Worm (Caenorhabditis elegans) whole organism, L3 larva: ENCODE data around the gene bath-29.

Experiments used
- R02D3.7 ChIP-seq: fragments of 150-350 bp; optimal IDR thresholded peaks from 2 replicates; lab custom pipeline; 2014; ENCODE audit warnings: missing biosample characterization, missing genetic modification characterization
- ZK546.5 ChIP-seq: sonication (generic microtip); optimal IDR thresholded peaks from 2 replicates; lab custom pipeline; 2017; ENCODE audit warnings: missing biosample characterization, missing genetic modification characterization
- aly-2 ChIP-seq: fragments of 150-350 bp; optimal IDR thresholded peaks from 2 replicates; lab custom pipeline; 2014; ENCODE audit warnings: missing biosample characterization, missing genetic modification characterization
- ceh-16 ChIP-seq: sonication (generic microtip); optimal IDR thresholded peaks from 2 replicates; lab custom pipeline; 2017; ENCODE audit warnings: missing biosample characterization, missing genetic modification characterization
- ceh-28 ChIP-seq: fragments of 150-350 bp; optimal IDR thresholded peaks from 2 replicates; lab custom pipeline; 2014; ENCODE audit warnings: missing biosample characterization, missing genetic modification reagents, missing genetic modification characterization
- ceh-82 ChIP-seq: fragments of 150-350 bp; optimal IDR thresholded peaks from 2 replicates; lab custom pipeline; 2014; ENCODE audit warnings: missing biosample characterization, missing genetic modification characterization
- daf-12 ChIP-seq: fragments of 150-350 bp; optimal IDR thresholded peaks from 2 replicates; lab custom pipeline; 2014; ENCODE audit warnings: missing biosample characterization, missing genetic modification reagents, missing genetic modification characterization
- egl-27 ChIP-seq: sonication (generic microtip); optimal IDR thresholded peaks from 4 replicates; lab custom pipeline; 2017; ENCODE audit warnings: missing biosample characterization, missing genetic modification reagents, missing genetic modification characterization
- egl-5 ChIP-seq: fragments of 150-350 bp; optimal IDR thresholded peaks from 2 replicates; lab custom pipeline; 2017; ENCODE audit warnings: missing biosample characterization, missing genetic modification reagents, missing genetic modification characterization, inconsistent platforms
- elt-1 ChIP-seq: fragments of 150-350 bp; optimal IDR thresholded peaks from 2 replicates; lab custom pipeline; 2014; ENCODE audit warnings: missing biosample characterization, missing genetic modification characterization
- elt-2 ChIP-seq: sonication (generic microtip); optimal IDR thresholded peaks from 2 replicates; lab custom pipeline; 2016; ENCODE audit warnings: missing genetic modification reagents, mild to moderate bottlenecking, missing genetic modification characterization, missing compliant biosample characterization
- elt-3 ChIP-seq, 3 experiments: fragments of 150-350 bp in 1 of 3; sonication (generic microtip) in 2 of 3; optimal IDR thresholded peaks; 2 replicates in 2 of 3; 4 replicates in 1 of 3; lab custom pipeline; 2014 to 2017; ENCODE audit warnings: missing biosample characterization in 3 of 3, missing genetic modification characterization in 3 of 3
- eor-1 ChIP-seq, 2 experiments: fragments of 150-350 bp; optimal IDR thresholded peaks; 2 replicates each; lab custom pipeline; 2014 to 2018; ENCODE audit warnings: missing biosample characterization in 2 of 2, missing genetic modification characterization in 2 of 2
- fkh-10 ChIP-seq: sonication (generic microtip); optimal IDR thresholded peaks from 2 replicates; lab custom pipeline; 2017; ENCODE audit warnings: missing biosample characterization, missing genetic modification reagents, missing genetic modification characterization
- fos-1 ChIP-seq: fragments of 150-350 bp; optimal IDR thresholded peaks from 2 replicates; lab custom pipeline; 2014; ENCODE audit warnings: missing biosample characterization, missing genetic modification characterization
- hmg-11 ChIP-seq: sonication (generic microtip); optimal IDR thresholded peaks from 2 replicates; lab custom pipeline; 2016; ENCODE audit warnings: missing genetic modification characterization, missing compliant biosample characterization
- jun-1 ChIP-seq: fragments of 150-350 bp; optimal IDR thresholded peaks from 2 replicates; lab custom pipeline; 2014; ENCODE audit warnings: missing biosample characterization, missing genetic modification reagents, missing genetic modification characterization
- lin-15B ChIP-seq: fragments of 150-350 bp; optimal IDR thresholded peaks from 2 replicates; lab custom pipeline; 2014; ENCODE audit warnings: missing biosample characterization, missing genetic modification characterization
- lin-39 ChIP-seq: fragments of 150-350 bp; optimal IDR thresholded peaks from 2 replicates; lab custom pipeline; 2018; ENCODE audit warnings: missing biosample characterization, missing genetic modification reagents, missing genetic modification characterization
- mdl-1 ChIP-seq: fragments of 150-350 bp; optimal IDR thresholded peaks from 2 replicates; lab custom pipeline; 2014; ENCODE audit warnings: missing biosample characterization, missing genetic modification characterization
- nhr-11 ChIP-seq: fragments of 150-350 bp; optimal IDR thresholded peaks from 2 replicates; lab custom pipeline; 2014; ENCODE audit warnings: missing biosample characterization, missing genetic modification characterization
- nhr-12 ChIP-seq: fragments of 150-350 bp; optimal IDR thresholded peaks from 2 replicates; lab custom pipeline; 2014; ENCODE audit warnings: missing biosample characterization, missing genetic modification characterization
- nhr-23 ChIP-seq: fragments of 150-350 bp; optimal IDR thresholded peaks from 2 replicates; lab custom pipeline; 2014; ENCODE audit warnings: missing biosample characterization, missing genetic modification reagents, missing genetic modification characterization
- nhr-25 ChIP-seq: sonication (generic microtip); optimal IDR thresholded peaks from 2 replicates; lab custom pipeline; 2017; ENCODE audit warnings: missing biosample characterization, missing genetic modification characterization
- nhr-28 ChIP-seq: fragments of 150-350 bp; optimal IDR thresholded peaks from 2 replicates; lab custom pipeline; 2014; ENCODE audit warnings: missing biosample characterization, missing genetic modification characterization
- nhr-43 ChIP-seq: sonication (generic microtip); optimal IDR thresholded peaks from 2 replicates; lab custom pipeline; 2016; ENCODE audit warnings: mild to moderate bottlenecking, missing genetic modification characterization, missing compliant biosample characterization; ENCODE audit not compliant: poor library complexity, severe bottlenecking
- nhr-67 ChIP-seq: fragments of 150-350 bp; optimal IDR thresholded peaks from 2 replicates; lab custom pipeline; 2014; ENCODE audit warnings: missing biosample characterization, missing genetic modification characterization
- nhr-76 ChIP-seq: fragments of 150-350 bp; sonication (generic microtip); optimal IDR thresholded peaks from 5 replicates; lab custom pipeline; 2014; ENCODE audit warnings: missing biosample characterization, missing genetic modification characterization
- nhr-77 ChIP-seq: fragments of 150-350 bp; optimal IDR thresholded peaks from 2 replicates; lab custom pipeline; 2014; ENCODE audit warnings: missing biosample characterization, missing genetic modification characterization
- pha-4 ChIP-seq: fragments of 150-350 bp; optimal IDR thresholded peaks from 2 replicates; lab custom pipeline; 2014; ENCODE audit warnings: missing biosample characterization, missing genetic modification reagents, missing genetic modification characterization
- pqm-1 ChIP-seq: fragments of 150-350 bp; optimal IDR thresholded peaks from 2 replicates; lab custom pipeline; 2017; ENCODE audit warnings: missing biosample characterization, missing genetic modification characterization, inconsistent platforms
- sea-2 ChIP-seq: fragments of 150-350 bp; sonication (generic microtip); optimal IDR thresholded peaks from 4 replicates; lab custom pipeline; 2014; ENCODE audit warnings: missing biosample characterization, missing genetic modification reagents, missing genetic modification characterization
- snpc-4 ChIP-seq: fragments of 150-350 bp; optimal IDR thresholded peaks from 2 replicates; lab custom pipeline; 2014; ENCODE audit warnings: missing biosample characterization, missing genetic modification characterization
- tbx-2 ChIP-seq: sonication (generic microtip); optimal IDR thresholded peaks from 2 replicates; lab custom pipeline; 2016; ENCODE audit warnings: mild to moderate bottlenecking, missing genetic modification characterization, missing compliant biosample characterization
- unc-39 ChIP-seq: sonication (generic microtip); optimal IDR thresholded peaks from 4 replicates; lab custom pipeline; 2017; ENCODE audit warnings: missing biosample characterization, missing genetic modification characterization
- unc-62 ChIP-seq: fragments of 150-350 bp; sonication (generic microtip); optimal IDR thresholded peaks from 4 replicates; lab custom pipeline; 2014; ENCODE audit warnings: missing biosample characterization, missing genetic modification reagents, missing genetic modification characterization
- ztf-4 ChIP-seq: fragments of 150-350 bp; optimal IDR thresholded peaks from 2 replicates; lab custom pipeline; 2014; ENCODE audit warnings: missing biosample characterization, missing genetic modification characterization

Gene bath-29

ce11 chrII:3385736-3386135 is 37.4 kb downstream of the bath-29 start, which contains the start of gene T06D4.2:
Gene T06D4.2 (minus strand): TSS chrII:3385905.
- TF ChIP-seq elt-3 (tag; optimal IDR thresholded peaks at IDR 0.05; lab: Kevin White, UChicago) = no peak
- no peak for TF ChIP-seq snpc-4 (tag; lab: Kevin White, UChicago)
- TF ChIP-seq fkh-10 (GFP tag; lab: Kevin White, UChicago) = no peak
- TF ChIP-seq pha-4 (tag; lab: Kevin White, UChicago) = no peak
- TF ChIP-seq lin-15B = no peak
- no peak for TF ChIP-seq egl-27
- no peak for TF ChIP-seq fos-1 (tag; lab: Kevin White, UChicago)
- TF ChIP-seq mdl-1 (tag; lab: Kevin White, UChicago) = no peak
- no peak for TF ChIP-seq ztf-4 (tag; lab: Kevin White, UChicago)
- TF ChIP-seq egl-5 (tag; lab: Kevin White, UChicago) = no peak

DNA sequence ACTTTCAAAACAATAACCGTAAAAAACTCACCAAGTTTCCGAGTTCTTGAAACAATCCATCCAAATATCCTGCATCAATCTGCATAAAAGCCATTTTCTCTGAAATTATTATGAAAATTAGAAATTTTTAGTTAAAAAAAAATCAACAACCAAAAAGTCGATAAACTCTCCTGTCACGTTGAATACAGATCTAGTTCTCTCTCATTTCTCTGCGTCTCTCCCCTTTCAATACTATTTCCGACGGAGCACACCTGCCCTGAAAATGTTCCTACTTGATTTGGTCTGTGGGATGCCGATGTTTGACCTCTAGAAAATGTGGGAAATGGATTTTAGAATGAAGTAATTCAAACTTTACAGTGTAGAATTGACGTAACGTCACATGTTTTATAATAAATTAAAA is 39.1 kb downstream of the bath-29 start, which contains the start of gene T06D4.6:
Gene T06D4.6 (minus strand): TSS at position 101 of the 400 bp plus-strand sequence.
- TF ChIP-seq nhr-67 (no peak), R02D3.7 (tag; lab: Kevin White, UChicago) (no peak), unc-62 (no peak), fos-1 (tag; lab: Kevin White, UChicago) (no peak), lin-39 (tag; lab: Kevin White, UChicago) (no peak), nhr-77 (tag; lab: Kevin White, UChicago) (no peak), lin-15B (no peak), ceh-28 (tag; lab: Kevin White, UChicago) (no peak), nhr-23 (tag; lab: Kevin White, UChicago) (no peak), pqm-1 (no peak), nhr-28 (tag; lab: Kevin White, UChicago) (no peak), egl-5 (tag; lab: Kevin White, UChicago) (no peak), nhr-12 (no peak)

- TF ChIP-seq egl-5 (tag; lab: Kevin White, UChicago) (no peak), tbx-2 (tag; lab: Kevin White, UChicago) (no peak), ceh-28 (tag; lab: Kevin White, UChicago) (no peak), nhr-76 (tag; lab: Kevin White, UChicago) (no peak), ZK546.5 (no peak), eor-1 (tag; optimal IDR thresholded peaks at IDR 0.05; lab: Kevin White, UChicago) (no peak), R02D3.7 (tag; lab: Kevin White, UChicago) (no peak), jun-1 (tag; lab: Kevin White, UChicago) (no peak), elt-2 (tag; lab: Kevin White, UChicago) (no peak), unc-39 (no peak), lin-15B (no peak), nhr-28 (tag; lab: Kevin White, UChicago) (no peak), unc-62 (no peak), hmg-11 (no peak), nhr-43 (no peak), fkh-10 (GFP tag; lab: Kevin White, UChicago) (no peak), nhr-25 (tag; lab: Kevin White, UChicago) (no peak), ceh-82 (tag; lab: Kevin White, UChicago) (no peak)
Observed at ce11 chrII:3395484-3395883, 47.1 kb downstream of the bath-29 start, which contains the start of gene nep-20. Gene nep-20 (minus strand): TSS chrII:3395584.

DNA sequence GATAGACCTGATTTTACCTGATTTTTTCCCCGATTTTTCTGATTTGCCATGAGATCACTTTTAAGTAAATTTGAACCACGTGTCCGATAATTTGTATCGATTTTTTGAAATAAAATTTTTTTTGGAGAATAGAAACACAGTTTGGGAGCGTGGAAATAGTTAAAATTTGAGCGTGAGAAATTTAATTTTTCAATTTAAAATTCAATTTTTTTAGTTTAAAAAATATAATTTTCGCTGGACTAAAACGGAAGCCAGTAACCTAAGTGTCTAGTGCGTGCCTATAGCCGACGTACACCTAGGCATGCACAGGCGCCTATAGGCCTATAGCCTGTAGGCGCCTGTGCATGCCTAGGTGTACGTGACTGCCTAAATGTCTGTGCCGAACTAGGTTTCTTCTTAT is 50.9 kb downstream of the bath-29 start, which contains the start of gene nep-9:
Gene nep-9 (minus strand): TSS at position 101 of the 400 bp plus-strand sequence.
- no peak for TF ChIP-seq mdl-1 (tag; lab: Kevin White, UChicago)
- TF ChIP-seq nhr-77 (tag; lab: Kevin White, UChicago) = no peak
- no peak for TF ChIP-seq R02D3.7 (tag; lab: Kevin White, UChicago)
- TF ChIP-seq nhr-25 (tag; lab: Kevin White, UChicago) = no peak
- no peak for TF ChIP-seq aly-2 (tag; lab: Kevin White, UChicago)
- no peak for TF ChIP-seq nhr-11 (tag; lab: Kevin White, UChicago)

- no peak for TF ChIP-seq lin-15B
- no peak for TF ChIP-seq ceh-28 (tag; lab: Kevin White, UChicago)
- TF ChIP-seq lin-39 (tag; lab: Kevin White, UChicago) = no peak
- TF ChIP-seq ZK546.5 = no peak
- TF ChIP-seq sea-2 (GFP tag; lab: Kevin White, UChicago) = no peak
- TF ChIP-seq daf-12 (tag; lab: Kevin White, UChicago) = no peak
- no peak for TF ChIP-seq ceh-16 (tag; lab: Kevin White, UChicago)
- no peak for TF ChIP-seq fkh-10 (GFP tag; lab: Kevin White, UChicago)
- TF ChIP-seq elt-1 = no peak
- TF ChIP-seq pqm-1 = no peak
- no peak for TF ChIP-seq nhr-25 (tag; lab: Kevin White, UChicago)
- TF ChIP-seq mdl-1 (tag; lab: Kevin White, UChicago) = no peak
- no peak for TF ChIP-seq nhr-76 (tag; lab: Kevin White, UChicago)
- TF ChIP-seq, all 47 proteins: peak for 0
Observed at ce11 chrII:3402854-3403253, 54.5 kb downstream of the bath-29 start, which contains the start of gene nep-10. Gene nep-10 (minus strand): TSS chrII:3402954.
